Worm (Caenorhabditis elegans) whole organism, L2 larva: Measurements from ENCODE around the gene tag-124.

Experiments used
- aly-2 ChIP-seq: fragments of 150-350 bp; optimal IDR thresholded peaks from 2 replicates; lab custom pipeline; 2014; ENCODE audit warnings: missing biosample characterization, missing genetic modification characterization
- ama-1 ChIP-seq: fragments of 150-350 bp; optimal IDR thresholded peaks from 2 replicates; lab custom pipeline; 2018; ENCODE audit warnings: inconsistent platforms
- blmp-1 ChIP-seq: sonication (generic microtip); optimal IDR thresholded peaks from 2 replicates; lab custom pipeline; 2017; ENCODE audit warnings: missing genetic modification characterization, mild to moderate bottlenecking, missing compliant biosample characterization, antibody characterized with exemption, moderate library complexity; ENCODE audit not compliant: insufficient read depth
- ceh-82 ChIP-seq: fragments of 150-350 bp; optimal IDR thresholded peaks from 2 replicates; lab custom pipeline; 2014; ENCODE audit warnings: missing biosample characterization, missing genetic modification characterization
- lin-11 ChIP-seq: fragments of 150-350 bp; sonication (generic microtip); optimal IDR thresholded peaks from 2 replicates; lab custom pipeline; 2014; ENCODE audit warnings: missing biosample characterization, missing genetic modification characterization, inconsistent platforms, mixed read lengths
- lin-13 ChIP-seq: fragments of 150-350 bp; optimal IDR thresholded peaks from 2 replicates; lab custom pipeline; 2014; ENCODE audit warnings: missing biosample characterization, missing genetic modification reagents, missing genetic modification characterization
- lin-39 ChIP-seq: fragments of 150-350 bp; optimal IDR thresholded peaks from 2 replicates; lab custom pipeline; 2014; ENCODE audit warnings: missing biosample characterization, missing genetic modification reagents, missing genetic modification characterization
- nhr-11 ChIP-seq: fragments of 150-350 bp; optimal IDR thresholded peaks from 2 replicates; lab custom pipeline; 2014; ENCODE audit warnings: missing biosample characterization, missing genetic modification characterization
- nhr-23 ChIP-seq: fragments of 150-350 bp; optimal IDR thresholded peaks from 2 replicates; lab custom pipeline; 2014; ENCODE audit warnings: missing biosample characterization, missing genetic modification reagents, missing genetic modification characterization
- nhr-237 ChIP-seq: fragments of 150-350 bp; optimal IDR thresholded peaks from 2 replicates; lab custom pipeline; 2014; ENCODE audit warnings: missing biosample characterization, missing genetic modification characterization
- sma-3 ChIP-seq: sonication (generic microtip); optimal IDR thresholded peaks from 2 replicates; lab custom pipeline; 2016; ENCODE audit warnings: missing genetic modification reagents, missing genetic modification characterization, missing compliant biosample characterization
- snpc-4 ChIP-seq: fragments of 150-350 bp; optimal IDR thresholded peaks from 2 replicates; lab custom pipeline; 2014; ENCODE audit warnings: missing biosample characterization, missing genetic modification characterization
- ztf-11 ChIP-seq: sonication (generic microtip); optimal IDR thresholded peaks from 2 replicates; lab custom pipeline; 2017; ENCODE audit warnings: missing biosample characterization, missing genetic modification characterization

- TF ChIP-seq lin-39 (tag; lab: Kevin White, UChicago) (no peak), ztf-11 (tag; lab: Kevin White, UChicago) (no peak), blmp-1 (tag; lab: Kevin White, UChicago) (no peak), lin-11 (no peak), ama-1 (no peak), nhr-11 (tag; lab: Kevin White, UChicago) (no peak), sma-3 (GFP tag; lab: Kevin White, UChicago) (no peak), lin-13 (GFP tag; lab: Kevin White, UChicago) (no peak), ceh-82 (tag; lab: Kevin White, UChicago) (no peak), nhr-237 (tag; lab: Kevin White, UChicago) (no peak), snpc-4 (no peak), aly-2 (tag; lab: Kevin White, UChicago) (no peak), nhr-23 (tag; lab: Kevin White, UChicago) (no peak)
Measured at ce11 chrII:9625930-9626329, 34.8 kb downstream of the tag-124 start.
